Fruit fly (Drosophila melanogaster) whole organism, larva: ENCODE data around the gene tutl.

Source experiments
- noc ChIP-seq: fragments of 200-800 bp; sonication (Bioruptor generic); optimal IDR thresholded peaks from 3 replicates; lab custom pipeline; 2019; ENCODE audit warnings: missing biosample characterization, mild to moderate bottlenecking, missing genetic modification characterization, moderate library complexity

The tutl gene

DNA sequence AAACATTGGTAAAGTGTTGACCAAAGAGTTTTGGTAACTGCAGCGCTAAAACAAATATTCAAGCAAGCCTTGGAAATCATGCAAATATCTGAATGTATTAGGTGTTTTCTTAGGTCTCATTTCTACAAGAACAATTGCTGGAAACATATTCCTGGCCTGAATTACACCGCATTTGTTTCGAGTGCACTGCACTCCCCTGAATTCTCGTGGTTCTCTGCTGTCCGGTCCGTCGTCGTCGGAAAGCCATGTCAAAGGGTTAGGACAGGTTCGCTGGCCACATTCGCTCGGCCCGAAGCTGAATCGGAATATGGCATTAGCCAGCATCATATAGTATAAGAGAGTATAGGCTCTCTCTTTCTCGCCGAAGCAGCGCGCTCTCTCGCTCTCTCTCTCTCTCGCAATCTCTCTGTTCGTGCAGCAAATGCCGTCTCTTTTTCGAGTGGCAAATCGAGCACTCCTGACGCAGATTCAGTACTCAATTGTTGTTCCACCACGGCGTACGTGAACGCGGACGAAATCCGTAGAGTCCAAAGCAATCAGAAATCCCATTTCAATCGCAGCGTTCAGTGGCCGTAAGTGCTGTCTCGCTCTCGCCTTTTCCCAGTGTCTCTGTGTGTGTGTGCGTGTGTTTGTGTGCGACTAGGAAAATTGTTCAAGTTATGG lies at the start of gene tutl:
Gene tutl (plus strand): TSS at position 468 of the 663 bp plus-strand sequence.
- TF ChIP-seq noc (tag; lab: Kevin White, UChicago), result no peak

DNA sequence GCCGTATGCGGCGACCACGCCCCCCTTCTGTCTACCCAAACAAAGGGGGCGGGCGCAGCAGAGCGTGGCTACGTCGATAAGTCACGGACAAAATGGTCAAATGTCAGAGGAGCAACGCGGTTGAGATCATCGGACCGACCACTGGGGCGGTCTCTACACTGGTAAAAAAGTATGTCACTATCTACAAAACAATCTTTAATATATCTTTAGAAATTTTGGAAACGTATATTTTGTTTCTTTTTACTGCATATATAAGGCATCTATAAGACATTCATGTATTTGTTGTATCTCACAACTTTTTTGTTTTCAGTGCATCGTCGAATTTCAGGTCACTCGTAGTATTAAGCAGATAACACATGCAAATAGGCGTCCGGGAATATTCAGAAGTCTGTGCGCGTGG lies 41.4 kb upstream of the tutl start:
- no peak for TF ChIP-seq noc (tag; lab: Kevin White, UChicago)

DNA sequence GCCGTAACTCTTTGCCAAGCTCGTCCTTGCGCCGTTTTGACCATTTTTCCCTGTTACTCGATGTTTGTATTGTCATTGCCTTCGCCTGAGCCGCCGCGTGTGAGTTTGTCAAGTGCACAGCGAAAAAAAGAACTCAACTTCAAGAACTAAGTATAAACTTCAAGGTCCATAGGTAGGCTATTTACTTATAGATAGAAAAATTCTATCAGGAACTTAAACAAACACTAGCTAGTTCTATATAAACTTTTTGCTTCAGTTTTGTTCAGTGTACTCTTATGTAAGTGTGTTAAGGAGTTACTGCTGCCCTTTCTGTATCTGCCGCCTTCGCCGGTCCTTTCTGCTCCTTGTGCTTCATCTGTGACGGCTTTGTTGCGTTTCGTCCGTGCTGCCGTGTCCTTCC lies 36.6 kb upstream of the tutl start:
- no peak for TF ChIP-seq noc (tag; lab: Kevin White, UChicago)

DNA sequence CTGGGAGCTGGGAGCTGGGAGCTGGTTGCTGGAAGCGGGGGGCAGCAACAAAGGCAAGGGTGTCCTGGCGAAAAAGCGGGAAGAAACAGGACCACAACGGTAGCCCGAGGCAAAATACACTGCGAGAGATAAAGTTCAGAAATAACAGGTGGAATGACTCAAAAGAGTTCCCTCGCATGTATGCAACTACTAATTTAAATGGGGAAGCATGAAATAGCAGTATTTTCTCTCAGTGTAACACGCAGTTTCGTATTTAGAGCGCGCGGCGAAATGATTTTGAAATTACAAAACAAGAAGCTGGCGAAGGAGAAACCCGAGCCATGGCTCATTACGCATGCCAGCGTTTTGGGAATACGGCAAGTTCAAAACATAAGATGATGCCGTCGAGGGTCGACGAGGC lies 34.6 kb upstream of the tutl start:
- TF ChIP-seq noc (tag; lab: Kevin White, UChicago), result no peak

DNA sequence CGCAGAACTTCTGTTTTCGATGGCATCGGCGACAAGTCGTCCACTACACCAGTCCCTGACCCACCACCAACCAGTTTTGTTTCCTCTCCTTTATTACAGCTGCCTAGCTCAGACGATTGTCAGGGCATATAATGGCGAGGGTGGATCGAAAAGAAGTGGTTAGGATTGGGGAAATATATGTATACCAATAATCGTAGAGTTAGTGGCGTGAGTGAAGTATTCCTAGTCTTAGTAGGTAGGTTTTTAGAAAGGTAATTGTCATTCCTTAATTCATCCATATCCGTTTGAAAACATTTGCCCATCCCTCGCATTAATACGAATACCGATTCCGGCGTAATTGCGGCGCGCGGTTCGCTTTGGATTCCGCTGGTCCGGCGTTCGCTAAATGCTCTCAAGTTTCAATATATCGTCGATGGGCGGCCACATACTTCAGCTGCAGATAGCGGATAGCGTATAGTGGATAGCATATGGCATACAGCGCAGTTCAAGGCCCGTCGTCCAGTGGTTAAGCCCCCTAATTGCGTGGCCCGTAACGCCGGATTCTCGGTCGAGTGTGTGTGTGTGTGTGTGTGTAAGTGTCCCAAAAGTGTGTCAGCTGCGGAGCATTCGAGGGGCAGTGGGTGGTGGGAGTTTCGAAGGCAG lies 30.0 kb upstream of the tutl start:
- no peak for TF ChIP-seq noc (tag; lab: Kevin White, UChicago)

DNA sequence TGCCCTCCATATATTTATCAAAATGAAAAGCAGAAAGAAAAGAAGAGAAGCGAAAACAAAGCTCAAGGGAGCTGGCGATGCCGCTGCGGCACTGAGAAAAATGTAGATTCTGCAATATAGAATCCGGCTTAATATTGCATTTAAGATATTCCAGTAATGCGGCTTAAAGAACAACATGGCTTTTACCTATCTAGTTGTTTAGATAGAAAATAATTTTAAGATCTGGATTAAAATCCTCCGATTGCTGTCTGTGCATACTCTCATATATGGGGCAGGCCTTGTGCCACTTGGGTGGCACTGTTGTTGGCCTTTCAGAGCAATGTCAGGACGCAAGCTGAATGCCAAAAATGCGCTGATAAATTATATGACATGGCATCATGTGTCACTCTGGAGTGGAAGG lies 28.0 kb upstream of the tutl start:
- TF ChIP-seq noc (tag; lab: Kevin White, UChicago), result no peak

DNA sequence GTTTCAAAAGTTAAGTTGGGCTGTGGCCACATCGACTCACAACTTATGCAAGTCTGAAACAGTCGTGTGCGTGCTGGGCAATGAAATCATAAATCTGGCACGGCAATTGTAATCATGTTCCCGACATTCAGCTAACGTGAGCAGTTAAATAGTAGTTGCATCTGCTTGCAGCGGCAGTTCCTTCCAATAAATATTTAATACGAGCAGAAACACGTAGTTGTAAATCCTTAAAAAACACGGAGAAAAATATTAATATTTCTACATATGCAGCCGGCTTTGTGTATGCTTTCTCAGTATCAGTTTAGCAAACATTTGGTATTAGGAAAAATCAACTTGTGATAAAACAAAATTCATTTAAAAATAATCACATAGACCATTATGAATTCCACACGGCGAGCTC lies 25.7 kb upstream of the tutl start, which contains the start of gene CG15425:
Gene CG15425 (plus strand): TSS at position 301 of the 400 bp plus-strand sequence.
- no peak for TF ChIP-seq noc (tag; lab: Kevin White, UChicago)

DNA sequence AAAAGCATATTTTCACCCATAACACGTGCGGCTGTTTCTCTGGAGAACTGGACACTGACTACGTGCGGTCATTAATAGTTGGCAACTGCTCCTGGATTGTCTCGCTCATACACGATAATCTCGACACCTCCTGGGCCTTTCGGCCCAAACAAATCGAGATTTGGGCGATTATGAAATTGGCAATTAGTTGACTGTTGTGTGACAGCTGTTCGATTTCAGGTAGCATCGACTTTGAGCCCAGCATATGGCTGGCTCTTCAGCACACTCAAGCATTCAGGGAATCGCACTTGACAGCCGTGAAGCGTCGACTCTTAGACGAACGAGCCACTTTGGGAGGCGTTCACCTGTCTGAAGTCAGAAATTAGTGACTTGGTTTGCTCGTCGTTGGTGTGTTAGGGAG lies 1.7 kb upstream of the tutl start, which contains the start of gene Art2:
Gene Art2 (minus strand): TSS at position 101 of the 400 bp plus-strand sequence.
- TF ChIP-seq noc (tag; lab: Kevin White, UChicago), result no peak

DNA sequence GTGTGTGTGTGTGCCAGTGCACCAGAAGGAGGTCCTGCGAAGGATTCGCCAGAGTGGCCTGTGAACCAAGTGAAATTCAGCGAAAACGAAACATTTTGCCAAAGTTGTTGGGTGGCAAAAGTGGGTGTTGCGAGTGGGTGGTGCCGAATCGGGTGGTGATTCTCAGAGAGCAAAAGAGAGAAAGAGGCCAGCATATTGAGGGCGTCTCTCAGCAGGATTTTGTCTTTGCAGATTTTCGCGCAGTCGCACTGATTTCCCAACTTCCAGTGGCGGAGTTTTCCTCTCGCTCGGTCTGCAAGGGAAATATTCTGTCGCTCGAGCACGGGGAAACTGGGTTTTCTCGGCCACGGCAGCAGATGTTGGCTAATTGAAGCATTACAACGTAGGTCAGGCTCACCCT lies 1.1 kb upstream of the tutl start:
- no peak for TF ChIP-seq noc (tag; lab: Kevin White, UChicago)

DNA sequence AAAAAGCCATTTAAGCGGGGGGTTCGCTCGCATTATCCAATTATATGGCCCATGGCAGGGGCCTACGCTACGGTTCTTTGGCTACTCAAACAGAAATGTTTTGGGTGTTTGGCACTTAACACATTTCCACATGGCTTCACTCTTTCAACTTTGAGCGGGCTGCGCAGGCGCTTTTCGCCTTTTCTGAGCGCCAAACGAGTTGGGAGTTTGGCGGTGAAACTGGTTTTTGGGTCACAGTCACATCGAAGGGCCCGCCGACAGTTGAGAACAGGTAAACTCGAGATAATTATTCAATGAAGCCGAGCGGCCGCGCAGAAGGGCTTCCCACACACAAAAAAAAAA lies 638 bp upstream of the tutl start:
- TF ChIP-seq noc (tag; lab: Kevin White, UChicago), result no peak

DNA sequence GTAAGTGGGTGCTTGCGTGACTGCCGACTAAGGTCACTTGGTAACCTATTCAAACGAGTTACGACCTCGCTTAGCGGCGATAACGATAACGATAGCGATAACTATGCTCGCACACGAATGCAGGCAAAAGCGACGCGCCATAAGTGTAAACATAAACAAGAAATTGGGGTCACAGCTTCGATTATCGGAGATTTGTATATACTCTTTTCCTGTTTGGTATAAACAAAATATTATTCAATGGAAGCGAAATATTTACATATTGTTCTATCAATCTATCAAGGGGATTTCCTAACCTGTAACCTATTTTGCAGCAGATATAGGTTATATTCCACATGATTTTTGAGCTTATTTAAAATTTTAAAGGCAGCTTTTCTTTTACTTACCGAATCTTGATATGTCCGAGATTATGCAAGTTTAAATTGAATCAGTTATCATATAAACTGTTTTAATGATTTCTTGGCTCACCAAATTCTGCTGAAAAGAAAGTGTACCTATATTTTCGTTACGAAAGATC lies 3.1 kb downstream of the tutl start:
- TF ChIP-seq noc (tag; lab: Kevin White, UChicago), result no peak

DNA sequence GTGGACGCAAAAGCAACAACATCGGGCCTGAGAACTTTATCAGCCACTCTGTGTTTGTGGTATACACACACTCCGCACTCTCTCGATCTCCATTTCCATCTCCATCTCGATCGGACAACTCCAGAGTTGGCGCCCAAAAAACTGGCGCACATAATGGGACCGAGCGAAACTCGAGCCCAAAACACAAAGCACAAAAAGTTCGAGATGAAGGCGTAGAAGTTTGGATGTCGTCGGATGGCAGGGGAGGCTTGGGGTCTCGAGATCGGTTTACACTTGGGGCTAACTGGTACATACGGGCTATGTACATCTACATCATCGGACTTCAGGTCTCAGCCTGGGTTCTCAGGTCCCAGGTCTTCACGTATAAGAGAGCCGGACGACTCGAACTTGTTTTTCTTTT lies 3.7 kb downstream of the tutl start:
- TF ChIP-seq noc (tag; lab: Kevin White, UChicago), result no peak

DNA sequence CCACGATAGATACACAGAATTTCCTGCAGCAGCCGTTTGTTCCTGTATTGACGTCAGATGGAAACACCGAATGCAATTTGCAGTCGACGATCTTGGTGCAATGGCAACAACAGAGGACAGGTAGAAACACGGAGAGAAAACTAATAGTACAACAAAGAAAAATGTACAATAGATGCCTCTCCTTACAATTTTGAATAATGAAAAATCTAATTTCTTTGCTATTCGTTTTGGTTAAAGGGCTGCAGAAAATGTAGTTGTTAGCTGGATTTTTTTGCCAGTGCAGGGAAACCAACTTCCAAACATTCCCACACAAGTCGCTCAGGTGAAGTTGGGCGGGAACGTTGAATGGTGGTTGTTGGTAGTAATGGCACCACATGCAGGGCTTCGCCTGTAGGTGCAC lies 4.1 kb downstream of the tutl start:
- TF ChIP-seq noc (tag; lab: Kevin White, UChicago), result no peak

DNA sequence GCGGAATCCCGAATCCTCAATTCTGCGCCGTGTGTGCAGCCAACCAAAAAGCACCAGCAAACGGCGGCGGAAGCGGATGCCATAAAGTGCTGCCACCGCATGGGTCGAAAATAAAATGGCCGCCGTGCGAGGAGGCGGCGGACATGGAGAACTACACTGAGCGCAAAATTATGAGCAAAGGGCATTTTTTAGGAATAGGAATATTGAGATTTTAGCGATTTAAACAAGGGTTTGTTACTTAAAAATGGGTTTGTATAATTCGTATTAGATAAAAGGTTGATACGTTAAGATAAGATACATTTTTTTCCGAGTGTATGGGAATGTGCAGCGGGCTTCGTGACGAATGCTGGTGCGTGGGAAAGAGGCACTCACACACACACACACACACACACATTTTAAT lies 9.6 kb downstream of the tutl start:
- TF ChIP-seq noc (tag; lab: Kevin White, UChicago), result no peak

DNA sequence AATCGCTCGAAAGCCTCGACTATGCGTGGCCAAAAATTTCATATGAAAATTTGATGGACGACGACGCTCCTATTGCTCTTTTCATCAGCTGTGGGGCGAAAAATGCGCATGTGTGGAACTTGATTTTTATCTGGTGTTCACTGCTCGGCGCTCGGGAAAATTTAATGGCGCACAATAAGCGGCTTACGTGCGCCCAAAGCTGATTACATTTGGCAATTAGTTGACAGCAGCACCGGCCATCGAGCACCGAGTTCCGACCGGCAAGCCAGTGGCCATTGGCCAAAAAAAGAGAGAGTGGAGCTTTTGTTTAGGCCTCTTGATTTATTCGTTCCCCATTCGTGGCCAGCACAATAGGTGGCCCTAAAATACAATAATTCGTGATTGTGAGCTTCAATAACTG lies 12.7 kb downstream of the tutl start:
- TF ChIP-seq noc (tag; lab: Kevin White, UChicago), result no peak

DNA sequence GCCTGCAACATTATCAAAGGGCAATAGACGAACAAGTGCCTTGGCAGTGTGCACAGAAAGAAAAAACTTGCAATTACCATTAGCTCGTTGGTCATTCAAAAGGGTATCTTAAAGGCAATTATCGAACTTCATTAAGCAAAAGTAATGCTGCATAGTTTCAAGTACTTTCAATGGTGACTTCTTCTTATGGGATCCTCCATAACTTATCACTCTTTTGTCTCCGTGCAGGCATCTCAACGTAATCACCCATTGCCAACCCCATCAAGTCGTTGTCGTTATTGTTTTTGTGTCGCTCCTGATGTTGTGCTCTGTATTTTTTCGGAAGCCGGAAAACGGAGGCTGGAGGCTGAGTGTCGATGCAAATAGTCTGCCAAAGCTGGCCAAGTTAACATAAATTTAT lies 13.9 kb downstream of the tutl start:
- no peak for TF ChIP-seq noc (tag; lab: Kevin White, UChicago)

DNA sequence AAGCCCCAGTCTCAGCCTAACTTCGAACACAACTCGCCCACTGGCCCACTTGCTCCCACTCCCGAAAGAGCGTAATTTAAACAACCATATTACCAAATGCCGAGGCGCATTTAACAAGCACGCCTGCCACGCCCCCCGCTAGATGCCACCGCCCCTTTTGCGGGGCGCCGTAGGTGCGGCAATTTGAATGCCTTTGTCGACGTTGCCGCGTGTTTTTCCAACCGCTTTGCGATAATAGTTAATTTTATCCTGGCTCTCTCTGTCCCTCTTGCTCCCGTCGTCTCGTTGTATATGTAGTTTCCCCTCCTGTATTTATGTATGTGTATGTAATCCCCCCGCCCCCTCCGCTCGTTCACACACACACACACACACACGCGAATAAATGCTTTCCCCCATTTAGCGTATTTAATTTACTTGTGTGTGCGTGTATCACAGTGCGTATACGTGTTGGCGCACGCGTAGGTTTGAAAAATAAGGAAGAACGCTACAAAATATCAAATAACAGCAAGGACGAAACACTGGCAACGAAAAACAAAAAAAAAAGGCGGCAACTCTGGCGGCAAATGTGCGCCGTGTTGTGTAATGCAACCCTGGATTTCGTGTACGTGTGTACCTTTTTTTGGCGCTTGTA lies 27.2 kb downstream of the tutl start:
- TF ChIP-seq noc (tag; lab: Kevin White, UChicago), result no peak
